Fruit fly (Drosophila melanogaster) whole organism, embryonic: ENCODE data around the gene Gclc.

Experiments
- Atf-2 ChIP-seq: fragments of 200-800 bp; sonication (Bioruptor generic); optimal IDR thresholded peaks from 2 replicates; lab custom pipeline; 2016; ENCODE audit warnings: missing biosample characterization, missing genetic modification characterization
- CG1024 ChIP-seq: fragments of 200-800 bp; sonication (Bioruptor generic); IDR thresholded peaks from 2 replicates; pipeline ENCODE4 v1.3.6; 2022; ENCODE audit warnings: missing biosample characterization, missing genetic modification characterization
- CG10462 ChIP-seq: fragments of 200-800 bp; sonication (Bioruptor generic); optimal IDR thresholded peaks from 2 replicates; lab custom pipeline; 2016; ENCODE audit warnings: missing biosample characterization, missing genetic modification characterization
- CG10543 ChIP-seq: fragments of 200-800 bp; sonication (Bioruptor generic); optimal IDR thresholded peaks from 3 replicates; lab custom pipeline; 2017; ENCODE audit warnings: missing biosample characterization, mild to moderate bottlenecking, missing genetic modification characterization, moderate library complexity
- CG10979 ChIP-seq: fragments of 200-800 bp; sonication (Bioruptor generic); optimal IDR thresholded peaks from 2 replicates; lab custom pipeline; 2018; ENCODE audit warnings: missing biosample characterization, mild to moderate bottlenecking, missing genetic modification characterization, moderate library complexity
- CG11247 ChIP-seq: fragments of 200-800 bp; sonication (Bioruptor generic); IDR thresholded peaks from 2 replicates; pipeline ENCODE4 v1.3.6; 2022; ENCODE audit warnings: missing biosample characterization, missing genetic modification characterization
- CG14667 ChIP-seq: fragments of 200-800 bp; sonication (Bioruptor generic); IDR thresholded peaks from 2 replicates; pipeline ENCODE4 v1.3.6; 2022; ENCODE audit warnings: missing biosample characterization, missing genetic modification characterization
- CG15696 ChIP-seq: fragments of 200-800 bp; sonication (Bioruptor generic); optimal IDR thresholded peaks from 2 replicates; lab custom pipeline; 2019; ENCODE audit warnings: missing biosample characterization, mild to moderate bottlenecking, missing genetic modification characterization, moderate library complexity
- CG17612 ChIP-seq: fragments of 200-800 bp; sonication (Bioruptor generic); IDR thresholded peaks from 2 replicates; pipeline ENCODE4 v1.3.6; 2022; ENCODE audit warnings: missing biosample characterization, missing genetic modification characterization
- CG18476 ChIP-seq: fragments of 200-800 bp; sonication (Bioruptor generic); optimal IDR thresholded peaks from 2 replicates; lab custom pipeline; 2016; ENCODE audit warnings: missing biosample characterization, mild to moderate bottlenecking, missing genetic modification characterization
- CG2678 ChIP-seq: fragments of 200-800 bp; sonication (Bioruptor generic); optimal IDR thresholded peaks from 3 replicates; lab custom pipeline; 2019; ENCODE audit warnings: missing biosample characterization, mild to moderate bottlenecking, missing genetic modification characterization, moderate library complexity
- CG3163 ChIP-seq: fragments of 200-800 bp; sonication (Bioruptor generic); optimal IDR thresholded peaks from 3 replicates; lab custom pipeline; 2016; ENCODE audit warnings: missing biosample characterization, missing genetic modification characterization
- CG34422 ChIP-seq: fragments of 200-800 bp; sonication (Bioruptor generic); IDR thresholded peaks from 3 replicates; pipeline ENCODE4 v1.3.6; 2022; ENCODE audit warnings: missing biosample characterization, missing genetic modification characterization
- CG4404 ChIP-seq: fragments of 200-800 bp; sonication (Bioruptor generic); IDR thresholded peaks from 2 replicates; pipeline ENCODE4 v1.3.6; 2022; ENCODE audit warnings: missing biosample characterization, missing genetic modification characterization
- CG5180 ChIP-seq: fragments of 200-800 bp; sonication (Bioruptor generic); optimal IDR thresholded peaks from 3 replicates; lab custom pipeline; 2017; ENCODE audit warnings: missing biosample characterization, missing genetic modification characterization, mild to moderate bottlenecking, moderate library complexity, missing genetic modification reagents
- CG8388 ChIP-seq: fragments of 200-800 bp; sonication (Bioruptor generic); optimal IDR thresholded peaks from 2 replicates; lab custom pipeline; 2019; ENCODE audit warnings: missing biosample characterization, mild to moderate bottlenecking, missing genetic modification characterization, moderate library complexity
- CkIIα-i1 ChIP-seq: fragments of 200-800 bp; sonication (Bioruptor generic); IDR thresholded peaks from 2 replicates; pipeline ENCODE4 v1.3.6; 2022; ENCODE audit warnings: missing biosample characterization, missing genetic modification characterization
- D ChIP-seq, 2 experiments: fragments of 200-800 bp in 1 of 2; fragments of >200 bp in 1 of 2; sonication (Bioruptor generic) in 1 of 2; optimal IDR thresholded peaks; 2 replicates in 1 of 2; 3 replicates in 1 of 2; lab custom pipeline; 2017; ENCODE audit warnings: mild to moderate bottlenecking in 1 of 2, missing biosample characterization in 1 of 2, missing genetic modification characterization in 1 of 2, missing genetic modification reagents in 1 of 2
- Deaf1 ChIP-seq: fragments of 200-800 bp; optimal IDR thresholded peaks from 3 replicates; lab custom pipeline; 2019; ENCODE audit warnings: missing biosample characterization, mild to moderate bottlenecking, missing genetic modification characterization, moderate library complexity
- Hand ChIP-seq: fragments of 200-800 bp; sonication (Bioruptor generic); optimal IDR thresholded peaks from 2 replicates; lab custom pipeline; 2017; ENCODE audit warnings: mild to moderate bottlenecking, missing biosample characterization, missing genetic modification reagents, missing genetic modification characterization
- Hr39 ChIP-seq: fragments of >200 bp; optimal IDR thresholded peaks from 2 replicates; lab custom pipeline; 2017
- Hr78 ChIP-seq, 2 experiments: fragments of 200-800 bp in 1 of 2; fragments of >200 bp in 1 of 2; sonication (Bioruptor generic) in 1 of 2; optimal IDR thresholded peaks; 2 replicates each; lab custom pipeline; 2017 to 2019; ENCODE audit warnings: missing biosample characterization in 2 of 2, missing genetic modification characterization in 2 of 2, mild to moderate bottlenecking in 1 of 2, moderate library complexity in 1 of 2
- Jarid2 ChIP-seq: fragments of 200-800 bp; sonication (Bioruptor generic); optimal IDR thresholded peaks from 3 replicates; lab custom pipeline; 2017; ENCODE audit warnings: mild to moderate bottlenecking, missing biosample characterization, missing genetic modification reagents, missing genetic modification characterization
- MBD-R2 ChIP-seq: fragments of 200-800 bp; sonication (Bioruptor generic); IDR thresholded peaks from 2 replicates; pipeline ENCODE4 v1.3.6; 2022; ENCODE audit warnings: missing biosample characterization, missing genetic modification characterization
- MESR4 ChIP-seq: fragments of 200-800 bp; sonication (Bioruptor generic); optimal IDR thresholded peaks from 2 replicates; lab custom pipeline; 2018; ENCODE audit warnings: missing biosample characterization, mild to moderate bottlenecking, missing genetic modification characterization, moderate library complexity
- MTF-1 ChIP-seq: fragments of 200-800 bp; sonication (Bioruptor generic); optimal IDR thresholded peaks from 2 replicates; lab custom pipeline; 2018; ENCODE audit warnings: missing biosample characterization, mild to moderate bottlenecking, missing genetic modification characterization, borderline replicate concordance
- Nf-YB ChIP-seq: fragments of 200-800 bp; sonication (Bioruptor generic); optimal IDR thresholded peaks from 3 replicates; lab custom pipeline; 2019; ENCODE audit warnings: missing biosample characterization, mild to moderate bottlenecking, missing genetic modification characterization, moderate library complexity
- Nf-YC ChIP-seq: fragments of 200-800 bp; optimal IDR thresholded peaks from 3 replicates; lab custom pipeline; 2019; ENCODE audit warnings: missing biosample characterization, mild to moderate bottlenecking, missing genetic modification characterization, moderate library complexity
- Opbp ChIP-seq: fragments of 200-800 bp; sonication (Bioruptor generic); IDR thresholded peaks from 3 replicates; pipeline ENCODE4 v1.3.6; 2022; ENCODE audit warnings: missing biosample characterization, missing genetic modification characterization; ENCODE audit not compliant: partially characterized antibody
- Scr ChIP-seq: fragments of 200-800 bp; sonication (Bioruptor generic); IDR thresholded peaks from 2 replicates; pipeline ENCODE4 v1.3.6; 2022; ENCODE audit warnings: missing biosample characterization, missing genetic modification characterization; ENCODE audit not compliant: partially characterized antibody
- Six4 ChIP-seq: fragments of 200-800 bp; sonication (Bioruptor generic); optimal IDR thresholded peaks from 2 replicates; lab custom pipeline; 2016; ENCODE audit warnings: missing biosample characterization, missing genetic modification characterization
- Sry-δ ChIP-seq: fragments of 200-800 bp; sonication (Bioruptor generic); optimal IDR thresholded peaks from 2 replicates; lab custom pipeline; 2016; ENCODE audit warnings: missing biosample characterization, missing genetic modification characterization
- Tbp ChIP-seq: fragments of >200 bp; optimal IDR thresholded peaks from 2 replicates; lab custom pipeline; 2018; ENCODE audit warnings: missing biosample characterization, missing genetic modification characterization
- ara ChIP-seq: fragments of 200-800 bp; sonication (Bioruptor generic); IDR thresholded peaks from 2 replicates; pipeline ENCODE4 v1.3.6; 2022; ENCODE audit warnings: missing biosample characterization, missing genetic modification characterization
- en ChIP-seq: fragments of 200-800 bp; sonication (Bioruptor generic); optimal IDR thresholded peaks from 2 replicates; lab custom pipeline; 2016; ENCODE audit warnings: missing biosample characterization, missing genetic modification characterization
- gcm ChIP-seq: fragments of 200-800 bp; sonication (Bioruptor generic); optimal IDR thresholded peaks from 2 replicates; lab custom pipeline; 2019; ENCODE audit warnings: missing biosample characterization, mild to moderate bottlenecking, missing genetic modification characterization, moderate library complexity
- hth ChIP-seq: fragments of >200 bp; optimal IDR thresholded peaks from 2 replicates; lab custom pipeline; 2017; ENCODE audit warnings: inconsistent platforms
- jumu ChIP-seq: fragments of 200-800 bp; sonication (Bioruptor generic); optimal IDR thresholded peaks from 3 replicates; lab custom pipeline; 2016; ENCODE audit warnings: missing biosample characterization, missing genetic modification characterization
- lab ChIP-seq: fragments of 200-800 bp; sonication (Bioruptor generic); optimal IDR thresholded peaks from 3 replicates; lab custom pipeline; 2017; ENCODE audit warnings: missing biosample characterization, missing genetic modification characterization, mild to moderate bottlenecking, moderate library complexity, missing genetic modification reagents
- onecut ChIP-seq: fragments of 200-800 bp; sonication (Bioruptor generic); IDR thresholded peaks from 2 replicates; pipeline ENCODE4 v1.3.6; 2022; ENCODE audit warnings: missing biosample characterization, missing genetic modification characterization
- peb ChIP-seq: fragments of 200-800 bp; sonication (Bioruptor generic); IDR thresholded peaks from 2 replicates; pipeline ENCODE4 v1.3.6; 2022; ENCODE audit warnings: missing biosample characterization, missing genetic modification characterization
- pho ChIP-seq: fragments of 200-800 bp; sonication (Bioruptor generic); optimal IDR thresholded peaks from 2 replicates; lab custom pipeline; 2016; ENCODE audit warnings: missing biosample characterization, missing genetic modification characterization
- pita ChIP-seq: fragments of 200-800 bp; sonication (Bioruptor generic); optimal IDR thresholded peaks from 2 replicates; lab custom pipeline; 2017; ENCODE audit warnings: missing biosample characterization, mild to moderate bottlenecking, missing genetic modification characterization
- pnt ChIP-seq: fragments of 200-800 bp; sonication (Bioruptor generic); optimal IDR thresholded peaks from 3 replicates; lab custom pipeline; 2016; ENCODE audit warnings: missing biosample characterization, missing genetic modification characterization
- ranshi ChIP-seq: fragments of 200-800 bp; sonication (Bioruptor generic); IDR thresholded peaks from 2 replicates; pipeline ENCODE4 v1.3.6; 2022; ENCODE audit warnings: missing biosample characterization, missing genetic modification characterization
- sim ChIP-seq: fragments of 200-800 bp; sonication (Bioruptor generic); IDR thresholded peaks from 2 replicates; pipeline ENCODE4 v1.3.6; 2022; ENCODE audit warnings: missing biosample characterization, missing genetic modification characterization
- slbo ChIP-seq: fragments of 200-800 bp; sonication (Bioruptor generic); IDR thresholded peaks from 2 replicates; pipeline ENCODE4 v1.3.6; 2022; ENCODE audit warnings: missing biosample characterization, missing genetic modification characterization
- sob ChIP-seq: fragments of 200-800 bp; sonication (Bioruptor generic); IDR thresholded peaks from 2 replicates; pipeline ENCODE4 v1.3.6; 2022; ENCODE audit warnings: missing biosample characterization, missing genetic modification characterization
- tll ChIP-seq, 2 experiments: fragments of 200-800 bp in 1 of 2; fragments of >200 bp in 1 of 2; sonication (Bioruptor generic) in 1 of 2; optimal IDR thresholded peaks; 2 replicates each; lab custom pipeline; 2017 to 2019; ENCODE audit warnings: missing biosample characterization in 2 of 2, missing genetic modification characterization in 2 of 2, mild to moderate bottlenecking in 1 of 2, moderate library complexity in 1 of 2

Gene Gclc

DNA sequence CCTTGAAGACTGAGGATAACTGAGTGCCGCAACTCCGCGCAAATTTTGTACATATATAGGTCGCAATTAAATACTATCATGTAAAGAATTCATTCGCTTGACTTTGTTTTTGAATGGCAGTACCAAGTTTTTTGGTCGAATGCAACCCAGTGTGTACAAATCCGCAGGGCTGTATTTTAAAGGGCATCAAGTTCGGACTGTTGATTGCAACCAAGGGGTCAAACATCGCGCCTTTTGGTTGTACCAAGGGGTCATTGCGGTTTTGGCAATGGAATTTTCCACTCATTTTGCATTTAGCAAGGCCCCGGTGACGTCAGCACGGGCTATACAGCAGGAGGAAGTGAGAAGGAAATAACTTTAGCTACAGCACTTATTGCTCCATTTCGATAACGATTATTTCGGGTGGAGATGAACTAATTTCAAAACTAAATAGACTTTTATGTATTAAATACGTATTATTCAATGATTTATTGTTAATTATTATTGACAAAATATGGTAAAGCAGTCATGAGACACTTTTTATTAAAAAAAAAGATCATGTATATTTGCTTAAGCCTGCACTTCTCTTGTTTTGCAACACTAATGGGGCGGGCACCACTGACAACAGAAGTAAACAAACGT, 15.9 kb upstream of the Gclc start, which contains the start of gene CG10958 (continued):
- TF ChIP-seq pho (GFP tag; lab: Kevin White, UChicago) (peak; percentile 49), ara (GFP tag; lab: Robert Waterston, UW) (peak; percentile 51), CG34422 (GFP tag; lab: Robert Waterston, UW) (peak; percentile 42; the same call in 1 of the 3 replicates), CG5180 (GFP tag; lab: Kevin White, UChicago) (peak; percentile 34), CG17612 (GFP tag; lab: Robert Waterston, UW) (no peak), CG10979 (tag; lab: Kevin White, UChicago) (peak; percentile 28), MESR4 (GFP tag; lab: Kevin White, UChicago) (peak; percentile 68), peb (GFP tag; lab: Robert Waterston, UW) (no peak), Nf-YC (tag; lab: Kevin White, UChicago) (peak; percentile 35), MBD-R2 (GFP tag; lab: Robert Waterston, UW) (peak; percentile 73), tll (GFP tag; optimal IDR thresholded peaks at IDR 0.05; lab: Kevin White, UChicago) (peak in 1 of 2 experiments; percentile 3), Jarid2 (no peak), D (optimal IDR thresholded peaks at IDR 0.05; lab: Kevin White, UChicago) (no peak), D (GFP tag; optimal IDR thresholded peaks at IDR 0.05; lab: Kevin White, UChicago) (peak; percentile 16), MTF-1 (GFP tag; lab: Kevin White, UChicago) (no peak), Sry-δ (GFP tag; lab: Kevin White, UChicago) (peak; percentile 51), CkIIα-i1 (GFP tag; lab: Robert Waterston, UW) (no peak), Tbp (GFP tag; lab: Kevin White, UChicago) (no peak), CG8388 (peak; percentile 45), CG18476 (GFP tag; lab: Kevin White, UChicago) (peak; percentile 32), CG2678 (tag; lab: Kevin White, UChicago) (peak; percentile 62), slbo (GFP tag; lab: Robert Waterston, UW) (peak; percentile 79), hth (lab: Kevin White, UChicago) (no peak), CG1024 (no peak), Hr78 (GFP tag; optimal IDR thresholded peaks at IDR 0.05; lab: Kevin White, UChicago) (peak in 1 of 2 experiments; percentile 61), lab (GFP tag; lab: Kevin White, UChicago) (peak; percentile 71), CG11247 (peak; percentile 30), pnt (no peak), Deaf1 (tag; lab: Kevin White, UChicago) (no peak), onecut (no peak), CG10462 (GFP tag; lab: Kevin White, UChicago) (no peak), CG3163 (GFP tag; lab: Kevin White, UChicago) (no peak), pita (GFP tag; lab: Kevin White, UChicago) (no peak), jumu (GFP tag; lab: Kevin White, UChicago) (no peak), Atf-2 (no peak), ranshi (GFP tag; lab: Robert Waterston, UW) (no peak), Nf-YB (GFP tag; lab: Kevin White, UChicago) (peak; percentile 11), Hr39 (lab: Kevin White, UChicago) (no peak), Scr (GFP tag; lab: Robert Waterston, UW) (peak; percentile 31; the same call in 1 of the 2 replicates), CG4404 (no peak), CG14667 (GFP tag; lab: Robert Waterston, UW) (peak; percentile 40; the same call in 1 of the 2 replicates), CG10543 (GFP tag; lab: Kevin White, UChicago) (peak; percentile 60), gcm (peak; percentile 39), Hand (GFP tag; lab: Kevin White, UChicago) (no peak), CG15696 (tag; lab: Kevin White, UChicago) (peak; percentile 35), sim (GFP tag; lab: Robert Waterston, UW) (0 out of 2 replicates have a peak, but pooled peaks have one; percentile 10), en (GFP tag; lab: Kevin White, UChicago) (no peak), Opbp (GFP tag; lab: Robert Waterston, UW) (no peak), sob (GFP tag; lab: Robert Waterston, UW) (peak; percentile 68), Six4 (peak; percentile 63)
